Worm (Caenorhabditis elegans) whole organism, L3 larva: ENCODE measurements around the gene F44B9.5.

ENCODE experiments used
- R02D3.7 ChIP-seq: fragments of 150-350 bp; optimal IDR thresholded peaks from 2 replicates; lab custom pipeline; 2014; ENCODE audit warnings: missing biosample characterization, missing genetic modification characterization
- ceh-28 ChIP-seq: fragments of 150-350 bp; optimal IDR thresholded peaks from 2 replicates; lab custom pipeline; 2014; ENCODE audit warnings: missing biosample characterization, missing genetic modification reagents, missing genetic modification characterization
- elt-2 ChIP-seq: sonication (generic microtip); optimal IDR thresholded peaks from 2 replicates; lab custom pipeline; 2016; ENCODE audit warnings: missing genetic modification reagents, mild to moderate bottlenecking, missing genetic modification characterization, missing compliant biosample characterization
- elt-3 ChIP-seq, 3 experiments: fragments of 150-350 bp in 1 of 3; sonication (generic microtip) in 2 of 3; optimal IDR thresholded peaks; 2 replicates in 2 of 3; 4 replicates in 1 of 3; lab custom pipeline; 2014 to 2017; ENCODE audit warnings: missing biosample characterization in 3 of 3, missing genetic modification characterization in 3 of 3
- fos-1 ChIP-seq: fragments of 150-350 bp; optimal IDR thresholded peaks from 2 replicates; lab custom pipeline; 2014; ENCODE audit warnings: missing biosample characterization, missing genetic modification characterization
- nfya-1 ChIP-seq: sonication (generic microtip); optimal IDR thresholded peaks from 2 replicates; lab custom pipeline; 2017; ENCODE audit warnings: missing genetic modification characterization, mild to moderate bottlenecking, missing compliant biosample characterization, antibody characterized with exemption, moderate library complexity; ENCODE audit not compliant: insufficient read depth
- nhr-237 ChIP-seq: fragments of 150-350 bp; optimal IDR thresholded peaks from 2 replicates; lab custom pipeline; 2014; ENCODE audit warnings: missing biosample characterization, missing genetic modification characterization
- pha-4 ChIP-seq: fragments of 150-350 bp; optimal IDR thresholded peaks from 2 replicates; lab custom pipeline; 2014; ENCODE audit warnings: missing biosample characterization, missing genetic modification reagents, missing genetic modification characterization
- unc-39 ChIP-seq: sonication (generic microtip); optimal IDR thresholded peaks from 4 replicates; lab custom pipeline; 2017; ENCODE audit warnings: missing biosample characterization, missing genetic modification characterization
- unc-62 ChIP-seq: fragments of 150-350 bp; sonication (generic microtip); optimal IDR thresholded peaks from 4 replicates; lab custom pipeline; 2014; ENCODE audit warnings: missing biosample characterization, missing genetic modification reagents, missing genetic modification characterization

DNA sequence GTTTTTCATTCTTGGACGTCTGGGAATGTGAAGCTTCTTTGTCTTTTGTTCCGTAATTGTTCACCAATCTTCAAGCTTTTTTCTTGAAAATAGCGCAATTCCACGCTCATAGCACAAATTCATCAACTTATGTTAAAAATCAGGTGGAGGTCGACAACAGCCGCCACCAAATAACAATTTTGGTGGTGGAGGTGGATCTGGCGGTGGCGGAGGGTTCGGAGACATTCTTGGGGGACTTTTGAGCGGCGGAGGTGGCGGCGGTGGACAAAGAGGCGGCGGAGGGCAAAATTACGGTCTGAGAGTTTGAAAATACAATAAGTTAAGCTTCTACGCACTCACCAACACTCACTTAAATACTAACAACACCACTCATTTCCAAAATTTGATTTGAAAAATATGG is 34.4 kb downstream of the F44B9.5 start:
- TF ChIP-seq ceh-28 (tag; lab: Kevin White, UChicago) (no peak), unc-39 (tag; lab: Kevin White, UChicago) (no peak), nhr-237 (tag; lab: Kevin White, UChicago) (no peak), R02D3.7 (tag; lab: Kevin White, UChicago) (no peak), elt-3 (tag; optimal IDR thresholded peaks at IDR 0.05; lab: Kevin White, UChicago) (no peak), fos-1 (tag; lab: Kevin White, UChicago) (no peak), unc-62 (GFP tag; lab: Kevin White, UChicago) (no peak), elt-2 (tag; lab: Kevin White, UChicago) (no peak), nfya-1 (tag; lab: Kevin White, UChicago) (no peak), pha-4 (no peak)
